Fruit fly (Drosophila melanogaster) whole organism, pupa: Measurements from ENCODE around the gene Cht7.

Experiments
- CG10348 ChIP-seq: fragments of 200-800 bp; sonication (Bioruptor generic); IDR thresholded peaks from 2 replicates; pipeline ENCODE4 v1.3.6; 2022; ENCODE audit warnings: missing biosample characterization, missing genetic modification characterization
- CG12605 ChIP-seq: fragments of 200-800 bp; sonication (Bioruptor generic); IDR thresholded peaks from 2 replicates; pipeline ENCODE4 v1.3.6; 2022; ENCODE audit warnings: missing biosample characterization, missing genetic modification characterization
- CG13204 ChIP-seq: fragments of 200-800 bp; sonication (Bioruptor generic); optimal IDR thresholded peaks from 2 replicates; lab custom pipeline; 2018; ENCODE audit warnings: missing biosample characterization, mild to moderate bottlenecking, missing genetic modification characterization, moderate library complexity
- CG32121 ChIP-seq: fragments of 200-800 bp; sonication (Bioruptor generic); IDR thresholded peaks from 2 replicates; pipeline ENCODE4 v1.3.6; 2022; ENCODE audit warnings: missing biosample characterization, missing genetic modification characterization
- CG4496 ChIP-seq: fragments of 200-800 bp; sonication (Bioruptor generic); IDR thresholded peaks from 3 replicates; pipeline ENCODE4 v1.3.6; 2022; ENCODE audit warnings: missing biosample characterization, missing genetic modification characterization
- CG9948 ChIP-seq: fragments of 200-800 bp; sonication (Bioruptor generic); optimal IDR thresholded peaks from 2 replicates; lab custom pipeline; 2018; ENCODE audit warnings: missing biosample characterization, mild to moderate bottlenecking, missing genetic modification characterization, moderate library complexity
- EcR ChIP-seq: fragments of 200-800 bp; sonication (Bioruptor generic); optimal IDR thresholded peaks from 3 replicates; lab custom pipeline; 2019; ENCODE audit warnings: missing biosample characterization, missing genetic modification characterization, mild to moderate bottlenecking, moderate library complexity, missing genetic modification reagents
- Ets98B ChIP-seq: fragments of 200-800 bp; sonication (Bioruptor generic); IDR thresholded peaks from 2 replicates; pipeline ENCODE4 v1.3.6; 2022; ENCODE audit warnings: missing biosample characterization, missing genetic modification characterization
- fd96Ca ChIP-seq: fragments of 200-800 bp; sonication (Bioruptor generic); IDR thresholded peaks from 3 replicates; pipeline ENCODE4 v1.3.6; 2022; ENCODE audit warnings: missing biosample characterization, missing genetic modification characterization
- gl ChIP-seq: fragments of 200-800 bp; sonication (Bioruptor generic); optimal IDR thresholded peaks from 2 replicates; lab custom pipeline; 2018; ENCODE audit warnings: missing biosample characterization, mild to moderate bottlenecking, missing genetic modification characterization

dm6 chr3L:3069774-3070173 is 37.0 kb downstream of the Cht7 start:
- TF ChIP-seq CG9948 (tag; lab: Kevin White, UChicago): no peak
- no peak for TF ChIP-seq CG12605
- TF ChIP-seq CG10348 (GFP tag; lab: Robert Waterston, UW): no peak
- TF ChIP-seq gl (tag; lab: Kevin White, UChicago): no peak
- TF ChIP-seq EcR (GFP tag; lab: Kevin White, UChicago): peak; percentile 4
- no peak for TF ChIP-seq CG13204 (GFP tag; lab: Kevin White, UChicago)
- TF ChIP-seq Ets98B: no peak
- TF ChIP-seq CG4496: no peak
- TF ChIP-seq CG32121 (GFP tag; lab: Robert Waterston, UW): no peak
- TF ChIP-seq fd96Ca (GFP tag; lab: Robert Waterston, UW): no peak; the same call in 2 of the 3 replicates
